Worm (Caenorhabditis elegans) whole organism, mixed stage, embryonic: ENCODE measurements around the gene Y61B8A.6.

ENCODE experiments used
- cnd-1 ChIP-seq: fragments of 200-800 bp; sonication (Bioruptor generic); optimal IDR thresholded peaks from 2 replicates; lab custom pipeline; 2018; ENCODE audit warnings: mild to moderate bottlenecking, missing genetic modification characterization, missing compliant biosample characterization
- mep-1 ChIP-seq: fragments of 150-350 bp; optimal IDR thresholded peaks from 2 replicates; lab custom pipeline; 2017; ENCODE audit warnings: missing biosample characterization, missing genetic modification reagents, missing genetic modification characterization, inconsistent platforms
- nhr-237 ChIP-seq: fragments of 150-350 bp; optimal IDR thresholded peaks from 2 replicates; lab custom pipeline; 2014; ENCODE audit warnings: missing biosample characterization, missing genetic modification characterization
- pha-4 ChIP-seq: fragments of 150-350 bp; optimal IDR thresholded peaks from 2 replicates; lab custom pipeline; 2018; ENCODE audit warnings: missing biosample characterization, missing genetic modification reagents, missing genetic modification characterization
- sem-2 ChIP-seq: fragments of 200-800 bp; sonication (Bioruptor generic); optimal IDR thresholded peaks from 2 replicates; lab custom pipeline; 2018; ENCODE audit warnings: mild to moderate bottlenecking, missing genetic modification characterization, missing compliant biosample characterization
- unc-39 ChIP-seq: fragments of 150-350 bp; optimal IDR thresholded peaks from 2 replicates; lab custom pipeline; 2014; ENCODE audit warnings: missing biosample characterization, missing genetic modification characterization
- unc-62 ChIP-seq: fragments of 150-350 bp; optimal IDR thresholded peaks from 2 replicates; lab custom pipeline; 2014; ENCODE audit warnings: missing biosample characterization, missing genetic modification reagents, missing genetic modification characterization
- ztf-11 ChIP-seq: fragments of 150-350 bp; optimal IDR thresholded peaks from 2 replicates; lab custom pipeline; 2014; ENCODE audit warnings: missing biosample characterization, missing genetic modification characterization

DNA sequence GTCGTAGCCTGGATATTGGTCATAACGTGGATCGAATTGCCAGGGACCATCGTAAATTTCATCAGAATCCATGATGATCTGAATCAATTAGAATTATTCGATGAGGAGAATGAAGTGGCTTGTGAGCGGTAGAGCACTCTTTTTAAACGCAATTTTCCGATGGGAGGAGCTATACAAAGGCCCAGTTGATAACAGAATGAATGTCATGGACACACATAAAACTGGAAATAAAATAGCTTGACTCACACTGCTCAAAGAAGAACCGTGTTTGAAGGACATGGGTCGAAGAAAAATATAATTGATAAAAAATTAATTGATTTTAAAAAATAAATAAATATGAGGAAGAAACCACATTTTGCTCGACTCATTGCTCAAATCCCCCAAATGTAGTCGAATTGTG, 43.7 kb upstream of the Y61B8A.6 start, which contains the start of gene Y68A4A.13:
- no peak for TF ChIP-seq sem-2 (GFP tag; lab: Kevin White, UChicago)
- no peak for TF ChIP-seq unc-62 (GFP tag; lab: Kevin White, UChicago)
- TF ChIP-seq cnd-1: no peak
- no peak for TF ChIP-seq unc-39 (tag; lab: Kevin White, UChicago)
- no peak for TF ChIP-seq pha-4 (tag; lab: Kevin White, UChicago)
- no peak for TF ChIP-seq ztf-11 (tag; lab: Kevin White, UChicago)
- TF ChIP-seq nhr-237 (tag; lab: Kevin White, UChicago): no peak
- no peak for TF ChIP-seq mep-1 (tag; lab: Kevin White, UChicago)
